Worm (Caenorhabditis elegans) whole organism, L4 larva: Measurements from ENCODE around the gene F10C2.7.

Experiments
- aly-2 ChIP-seq: sonication (generic microtip); optimal IDR thresholded peaks from 2 replicates; lab custom pipeline; 2018; ENCODE audit warnings: missing biosample characterization, missing genetic modification characterization
- ama-1 ChIP-seq: fragments of 150-350 bp; optimal IDR thresholded peaks from 2 replicates; lab custom pipeline; 2014; ENCODE audit warnings: inconsistent platforms, mixed read lengths
- ceh-28 ChIP-seq: fragments of 150-350 bp; optimal IDR thresholded peaks from 2 replicates; lab custom pipeline; 2014; ENCODE audit warnings: missing biosample characterization, missing genetic modification reagents, missing genetic modification characterization
- daf-8 ChIP-seq: fragments of 200-800 bp; sonication (Bioruptor generic); IDR thresholded peaks from 2 replicates; pipeline ENCODE4 v1.3.6; 2022; ENCODE audit warnings: missing genetic modification characterization, missing compliant biosample characterization
- duxl-1 ChIP-seq: sonication (generic microtip); optimal IDR thresholded peaks from 2 replicates; lab custom pipeline; 2016; ENCODE audit warnings: mild to moderate bottlenecking, missing genetic modification characterization, moderate library complexity, missing compliant biosample characterization; ENCODE audit not compliant: poor library complexity
- fkh-10 ChIP-seq: fragments of 150-350 bp; optimal IDR thresholded peaks from 2 replicates; lab custom pipeline; 2014; ENCODE audit warnings: missing biosample characterization, missing genetic modification reagents, missing genetic modification characterization
- lsy-2 ChIP-seq, 2 experiments: fragments of 150-350 bp in 1 of 2; sonication (generic microtip) in 1 of 2; optimal IDR thresholded peaks; 2 replicates each; lab custom pipeline; 2014 to 2017; ENCODE audit warnings: missing biosample characterization in 2 of 2, missing genetic modification characterization in 2 of 2
- mes-2 ChIP-seq: sonication (generic microtip); optimal IDR thresholded peaks from 2 replicates; lab custom pipeline; 2016; ENCODE audit warnings: missing genotype, mild to moderate bottlenecking, missing genetic modification characterization, missing compliant biosample characterization; ENCODE audit not compliant: poor library complexity, severe bottlenecking
- mxl-2 ChIP-seq: fragments of 200-800 bp; sonication (Bioruptor generic); conservative IDR thresholded peaks from 2 replicates; pipeline ENCODE4 v1.3.6; 2022; ENCODE audit warnings: missing genetic modification reagents, missing genetic modification characterization, missing compliant biosample characterization
- nhr-10 ChIP-seq: fragments of 150-350 bp; optimal IDR thresholded peaks from 2 replicates; lab custom pipeline; 2014; ENCODE audit warnings: missing biosample characterization, missing genetic modification characterization
- nhr-11 ChIP-seq: fragments of 150-350 bp; optimal IDR thresholded peaks from 2 replicates; lab custom pipeline; 2014; ENCODE audit warnings: missing biosample characterization, missing genetic modification characterization
- php-3 ChIP-seq: fragments of 200-800 bp; sonication (Bioruptor generic); IDR thresholded peaks from 2 replicates; pipeline ENCODE4 v1.3.6; 2022; ENCODE audit warnings: missing genetic modification reagents, missing genetic modification characterization, missing compliant biosample characterization
- sdz-12 ChIP-seq: fragments of 200-800 bp; sonication (Bioruptor generic); optimal IDR thresholded peaks from 2 replicates; lab custom pipeline; 2018; ENCODE audit warnings: mild to moderate bottlenecking, missing genetic modification characterization, missing compliant biosample characterization
- unc-62 ChIP-seq, 3 experiments: fragments of 150-350 bp in 1 of 3; sonication (generic microtip); optimal IDR thresholded peaks in 2 of 3; peaks in 1 of 3; 1 replicate in 1 of 3; 2 replicates in 2 of 3; lab custom pipeline; 2014 to 2017; ENCODE audit warnings: missing biosample characterization in 3 of 3, missing genetic modification characterization in 3 of 3, missing genetic modification reagents in 3 of 3, missing genotype in 1 of 3

DNA sequence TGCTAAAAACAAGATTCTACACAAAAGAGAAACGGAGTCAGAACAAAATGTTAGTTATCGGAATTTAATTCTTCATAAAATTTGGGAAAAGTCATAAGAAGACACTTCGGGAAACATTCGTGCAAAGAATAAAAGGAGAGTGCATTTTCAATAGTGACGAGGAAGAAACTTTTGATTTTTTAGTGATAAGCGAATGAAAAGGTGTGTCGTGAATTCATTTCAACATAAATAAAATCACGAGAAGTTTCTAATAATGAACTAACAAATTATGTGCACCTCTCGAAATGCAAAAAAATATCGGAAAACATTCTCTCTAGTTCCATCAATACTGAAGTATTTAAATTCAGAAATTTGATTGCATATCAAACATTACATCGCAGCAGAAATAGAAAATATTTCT is 22.3 kb downstream of the F10C2.7 start:
- TF ChIP-seq unc-62 (GFP tag; optimal IDR thresholded peaks at IDR 0.05 in 1 of 2; lab: Kevin White, UChicago) (no peak), unc-62 (tag; optimal IDR thresholded peaks at IDR 0.05; lab: Kevin White, UChicago) (no peak), ama-1 (lab: Kevin White, UChicago) (no peak), nhr-10 (no peak), nhr-11 (tag; lab: Kevin White, UChicago) (no peak), mes-2 (tag; lab: Kevin White, UChicago) (no peak), fkh-10 (GFP tag; lab: Kevin White, UChicago) (no peak), sdz-12 (no peak), aly-2 (tag; lab: Kevin White, UChicago) (no peak), lsy-2 (tag; optimal IDR thresholded peaks at IDR 0.05; lab: Kevin White, UChicago) (no peak), mxl-2 (no peak), duxl-1 (tag; lab: Kevin White, UChicago) (no peak), daf-8 (GFP tag; lab: Robert Waterston, UW) (no peak), php-3 (GFP tag; lab: Robert Waterston, UW) (no peak), ceh-28 (no peak)
